Worm (Caenorhabditis elegans): ENCODE results near the gene fbxa-29.

fbxa-29 gene

ce11 chrIII:1279197-1279596 is 5.7 kb upstream of the fbxa-29 start:
- TF ChIP-seq hmg-1.1 (GFP tag; IDR thresholded peaks at IDR 0.05) (no peak), mxl-3 (GFP tag; optimal IDR thresholded peaks at IDR 0.05) (peak; percentile 74), ceh-20 (GFP tag; IDR thresholded peaks at IDR 0.05) (no peak), lin-15B (tag; optimal IDR thresholded peaks at IDR 0.05) (no peak), sdz-12 (GFP tag; optimal IDR thresholded peaks at IDR 0.05) (no peak), F37D6.2 (tag; optimal IDR thresholded peaks at IDR 0.05) (no peak), nhr-10 (tag; optimal IDR thresholded peaks at IDR 0.05) (peak; percentile 35), ces-1 (GFP tag; optimal IDR thresholded peaks at IDR 0.05) (no peak), Y48G9A.11 (GFP tag; IDR thresholded peaks at IDR 0.05) (no peak), daf-12 (tag; optimal IDR thresholded peaks at IDR 0.05) (no peak), nhr-6 (tag; optimal IDR thresholded peaks at IDR 0.05) (peak; percentile 73), T20F7.1 (GFP tag; optimal IDR thresholded peaks at IDR 0.05) (peak; percentile 76), nhr-48 (tag; optimal IDR thresholded peaks at IDR 0.05) (peak; percentile 76), mdl-1 (tag; optimal IDR thresholded peaks at IDR 0.05) (peak in 1 of 2 experiments; percentile 88), snpc-4 (tag; optimal IDR thresholded peaks at IDR 0.05) (no peak), nhr-42 (GFP tag; IDR thresholded peaks at IDR 0.05) (no peak), hlh-11 (tag; optimal IDR thresholded peaks at IDR 0.05) (peak; percentile 97), pqm-1 (tag; optimal IDR thresholded peaks at IDR 0.05) (peak; percentile 99), dpl-1 (GFP tag; optimal IDR thresholded peaks at IDR 0.05) (no peak), mdt-29 (GFP tag; IDR thresholded peaks at IDR 0.05) (no peak), unc-62 (GFP tag; optimal IDR thresholded peaks at IDR 0.05 in 1 of 2) (no peak), unc-62 (tag; optimal IDR thresholded peaks at IDR 0.05) (no peak), Y105C5A.15 (GFP tag; IDR thresholded peaks at IDR 0.05) (no peak), nhr-28 (tag; optimal IDR thresholded peaks at IDR 0.05) (peak; percentile 81), duxl-1 (tag; optimal IDR thresholded peaks at IDR 0.05; ENCODE audit: poor library complexity) (no peak), ztf-11 (tag; optimal IDR thresholded peaks at IDR 0.05) (no peak), egl-43 (GFP tag; IDR thresholded peaks at IDR 0.05) (no peak), R02D3.7 (tag; optimal IDR thresholded peaks at IDR 0.05) (no peak), tag-97 (GFP tag; IDR thresholded peaks at IDR 0.05) (no peak), rbr-2 (tag; optimal IDR thresholded peaks at IDR 0.05) (no peak), dmd-9 (GFP tag; IDR thresholded peaks at IDR 0.05) (no peak), ztf-7 (tag; optimal IDR thresholded peaks at IDR 0.05) (peak; percentile 84), ceh-82 (tag; optimal IDR thresholded peaks at IDR 0.05) (no peak), lim-7 (GFP tag; IDR thresholded peaks at IDR 0.05) (no peak), pha-4 (GFP tag; IDR thresholded peaks at IDR 0.05) (peak; percentile 61; the same call in 1 of the 2 replicates), pha-4 (tag; optimal IDR thresholded peaks at IDR 0.05) (peak; percentile 36), F49E8.2 (tag; optimal IDR thresholded peaks at IDR 0.05; ENCODE audit: borderline replicate concordance) (no peak), madf-5 (GFP tag; IDR thresholded peaks at IDR 0.05) (no peak), nhr-111 (GFP tag; optimal IDR thresholded peaks at IDR 0.05) (no peak), ceh-62 (tag; optimal IDR thresholded peaks at IDR 0.05) (no peak), cey-2 (tag; optimal IDR thresholded peaks at IDR 0.05; ENCODE audit: borderline replicate concordance, insufficient read depth) (peak; percentile 15), egl-27 (tag; optimal IDR thresholded peaks at IDR 0.05) (no peak), vab-7 (GFP tag; IDR thresholded peaks at IDR 0.05) (no peak), ceh-28 (tag; optimal IDR thresholded peaks at IDR 0.05) (no peak), lir-3 (tag; optimal IDR thresholded peaks at IDR 0.05) (no peak), ZK546.5 (tag; optimal IDR thresholded peaks at IDR 0.05) (no peak), nhr-41 (GFP tag; IDR thresholded peaks at IDR 0.05) (peak; percentile 61; the same call in 1 of the 2 replicates), nhr-237 (tag; optimal IDR thresholded peaks at IDR 0.05) (no peak), lsy-2 (tag; optimal IDR thresholded peaks at IDR 0.05) (peak in 1 of 2 experiments; percentile 49), skn-1 (tag; optimal IDR thresholded peaks at IDR 0.05) (no peak), jun-1 (tag; optimal IDR thresholded peaks at IDR 0.05) (peak; percentile 33), nhr-25 (tag; optimal IDR thresholded peaks at IDR 0.05; ENCODE audit: borderline replicate concordance, insufficient read depth) (no peak), unc-39 (tag; optimal IDR thresholded peaks at IDR 0.05) (no peak)

Data from whole organism, L4 larva.